Worm (Caenorhabditis elegans): Measurements from ENCODE around the gene Y75B12B.13.

- TF ChIP-seq ref-2 (tag; optimal IDR thresholded peaks at IDR 0.05) (no peak), dve-1 (tag; optimal IDR thresholded peaks at IDR 0.05) (no peak), lin-11 (tag; optimal IDR thresholded peaks at IDR 0.05) (no peak), unc-86 (tag; optimal IDR thresholded peaks at IDR 0.05) (no peak), rnt-1 (tag; optimal IDR thresholded peaks at IDR 0.05) (no peak), sox-4 (tag; optimal IDR thresholded peaks at IDR 0.05) (no peak), pqm-1 (tag; optimal IDR thresholded peaks at IDR 0.05) (no peak), odd-2 (tag; optimal IDR thresholded peaks at IDR 0.05) (no peak), fkh-10 (GFP tag; optimal IDR thresholded peaks at IDR 0.05) (no peak), C08G9.2 (tag; optimal IDR thresholded peaks at IDR 0.05) (no peak), nhr-11 (tag; optimal IDR thresholded peaks at IDR 0.05) (no peak), ama-1 (optimal IDR thresholded peaks at IDR 0.05) (no peak), nfya-1 (tag; optimal IDR thresholded peaks at IDR 0.05) (no peak)
Measured at ce11 chrV:15238552-15238951, 44.7 kb upstream of the Y75B12B.13 start, which contains the start of gene srw-12.
